Worm (Caenorhabditis elegans): Measurements from ENCODE around the gene hizr-1.

ce11 chrX:11305773-11306172 lies 12.3 kb upstream of the hizr-1 start, which contains the start of gene F08G12.1:
- TF ChIP-seq snpc-4 (tag; optimal IDR thresholded peaks at IDR 0.05): no peak
- no peak for TF ChIP-seq nhr-76 (tag; optimal IDR thresholded peaks at IDR 0.05)
- TF ChIP-seq nhr-12 (tag; optimal IDR thresholded peaks at IDR 0.05): no peak
- no peak for TF ChIP-seq ama-1 (optimal IDR thresholded peaks at IDR 0.05)
- no peak for TF ChIP-seq nhr-237 (tag; optimal IDR thresholded peaks at IDR 0.05)
- TF ChIP-seq unc-62 (GFP tag; optimal IDR thresholded peaks at IDR 0.05): no peak
- TF ChIP-seq ceh-28 (tag; optimal IDR thresholded peaks at IDR 0.05): no peak
- no peak for TF ChIP-seq nhr-28 (tag; optimal IDR thresholded peaks at IDR 0.05)
- TF ChIP-seq fkh-10 (GFP tag; optimal IDR thresholded peaks at IDR 0.05): no peak
- no peak for TF ChIP-seq ceh-16 (tag; optimal IDR thresholded peaks at IDR 0.05)
- no peak for TF ChIP-seq lin-39 (tag; optimal IDR thresholded peaks at IDR 0.05)
- no peak for TF ChIP-seq ztf-11 (tag; optimal IDR thresholded peaks at IDR 0.05)

All from whole organism, L3 larva.